Worm (Caenorhabditis elegans) whole organism, young adult: ENCODE measurements around the gene Y102A11A.1.

Experiments
- ceh-91 ChIP-seq: fragments of 200-800 bp; sonication (Bioruptor generic); IDR thresholded peaks from 2 replicates; pipeline ENCODE4 v1.3.6; 2022; ENCODE audit warnings: missing genetic modification reagents, missing genetic modification characterization, missing compliant biosample characterization
- ets-4 ChIP-seq: fragments of 200-800 bp; sonication (Bioruptor generic); optimal IDR thresholded peaks from 2 replicates; lab custom pipeline; 2018; ENCODE audit warnings: mild to moderate bottlenecking, missing genetic modification characterization, missing compliant biosample characterization

DNA sequence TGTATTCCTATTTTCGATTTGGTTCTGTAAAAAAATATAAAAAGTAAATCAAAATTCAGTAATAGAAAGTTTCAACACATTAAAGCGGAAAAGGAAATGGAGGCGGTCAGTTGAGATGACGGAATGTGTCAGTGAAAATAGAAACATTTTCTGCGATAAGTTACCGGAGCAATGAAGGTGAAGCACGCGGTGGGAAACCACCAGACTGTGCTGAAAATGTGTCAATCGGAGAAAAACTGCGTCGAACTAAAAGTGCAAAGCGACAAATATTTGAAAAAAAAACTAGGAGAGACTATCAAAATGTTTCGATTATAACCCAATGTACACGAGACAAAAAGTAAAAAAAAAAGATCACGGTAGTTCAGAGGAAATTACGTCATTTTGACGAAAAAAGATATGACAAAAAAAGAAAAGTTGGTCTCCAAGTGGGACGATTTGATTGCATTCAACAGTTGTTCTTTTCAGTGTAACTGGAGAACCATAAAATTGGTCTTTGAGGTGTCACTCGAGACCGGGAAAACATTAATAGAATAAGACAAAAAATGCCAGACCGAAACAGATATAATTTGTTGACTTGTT is 18.9 kb downstream of the Y102A11A.1 start, which contains the start of gene acl-4:
- TF ChIP-seq ets-4 (GFP tag; lab: Kevin White, UChicago), result no peak
- no peak for TF ChIP-seq ceh-91 (GFP tag; lab: Robert Waterston, UW)
